Worm (Caenorhabditis elegans) whole organism, L2 larva: ENCODE measurements around the gene cyp-25A6.

Experiments used
- C34F6.9 ChIP-seq: fragments of 150-350 bp; optimal IDR thresholded peaks from 2 replicates; lab custom pipeline; 2014; ENCODE audit warnings: missing biosample characterization, missing genetic modification characterization
- ZK546.5 ChIP-seq: sonication (generic microtip); optimal IDR thresholded peaks from 2 replicates; lab custom pipeline; 2017; ENCODE audit warnings: missing biosample characterization, missing genetic modification characterization
- aly-2 ChIP-seq: fragments of 150-350 bp; optimal IDR thresholded peaks from 2 replicates; lab custom pipeline; 2014; ENCODE audit warnings: missing biosample characterization, missing genetic modification characterization
- elt-3 ChIP-seq: sonication (generic microtip); optimal IDR thresholded peaks from 2 replicates; lab custom pipeline; 2017; ENCODE audit warnings: missing biosample characterization, missing genetic modification characterization
- lin-11 ChIP-seq: fragments of 150-350 bp; sonication (generic microtip); optimal IDR thresholded peaks from 2 replicates; lab custom pipeline; 2014; ENCODE audit warnings: missing biosample characterization, missing genetic modification characterization, inconsistent platforms, mixed read lengths
- lsy-2 ChIP-seq, 2 experiments: fragments of 150-350 bp in 1 of 2; sonication (generic microtip) in 1 of 2; optimal IDR thresholded peaks; 2 replicates each; lab custom pipeline; 2014 to 2017; ENCODE audit warnings: missing biosample characterization in 2 of 2, missing genetic modification characterization in 2 of 2
- nhr-12 ChIP-seq: fragments of 150-350 bp; optimal IDR thresholded peaks from 2 replicates; lab custom pipeline; 2014; ENCODE audit warnings: missing biosample characterization, missing genetic modification characterization
- nhr-237 ChIP-seq: fragments of 150-350 bp; optimal IDR thresholded peaks from 2 replicates; lab custom pipeline; 2014; ENCODE audit warnings: missing biosample characterization, missing genetic modification characterization
- nhr-77 ChIP-seq: fragments of 150-350 bp; optimal IDR thresholded peaks from 2 replicates; lab custom pipeline; 2014; ENCODE audit warnings: missing biosample characterization, missing genetic modification characterization
- snpc-4 ChIP-seq: fragments of 150-350 bp; optimal IDR thresholded peaks from 2 replicates; lab custom pipeline; 2014; ENCODE audit warnings: missing biosample characterization, missing genetic modification characterization
- unc-39 ChIP-seq: fragments of 150-350 bp; optimal IDR thresholded peaks from 2 replicates; lab custom pipeline; 2014; ENCODE audit warnings: missing biosample characterization, missing genetic modification characterization
- ztf-11 ChIP-seq: sonication (generic microtip); optimal IDR thresholded peaks from 2 replicates; lab custom pipeline; 2017; ENCODE audit warnings: missing biosample characterization, missing genetic modification characterization

ce11 chrIV:4212733-4213132, 15.5 kb downstream of the cyp-25A6 start:
- TF ChIP-seq nhr-12 (tag; lab: Kevin White, UChicago) (no peak), ztf-11 (tag; lab: Kevin White, UChicago) (no peak), nhr-237 (tag; lab: Kevin White, UChicago) (no peak), ZK546.5 (tag; lab: Kevin White, UChicago) (no peak), C34F6.9 (tag; lab: Kevin White, UChicago) (no peak), elt-3 (tag; lab: Kevin White, UChicago) (no peak), lin-11 (tag; lab: Kevin White, UChicago) (no peak), lsy-2 (tag; optimal IDR thresholded peaks at IDR 0.05; lab: Kevin White, UChicago) (no peak), aly-2 (tag; lab: Kevin White, UChicago) (no peak), nhr-77 (no peak), snpc-4 (tag; lab: Kevin White, UChicago) (no peak), unc-39 (tag; lab: Kevin White, UChicago) (no peak)
